Worm (Caenorhabditis elegans) whole organism, mixed stage, embryonic: ENCODE data around the gene clec-160.

Experiments used
- ces-1 ChIP-seq: fragments of 150-350 bp; optimal IDR thresholded peaks from 2 replicates; lab custom pipeline; 2014; ENCODE audit warnings: missing biosample characterization, missing genetic modification reagents, missing genetic modification characterization
- elt-1 ChIP-seq: sonication (generic microtip); optimal IDR thresholded peaks from 2 replicates; lab custom pipeline; 2017; ENCODE audit warnings: missing genetic modification characterization, mild to moderate bottlenecking, missing compliant biosample characterization, antibody characterized with exemption, moderate library complexity, borderline replicate concordance; ENCODE audit not compliant: insufficient read depth
- mls-2 ChIP-seq: sonication (generic microtip); optimal IDR thresholded peaks from 2 replicates; lab custom pipeline; 2016; ENCODE audit warnings: mild to moderate bottlenecking, missing genetic modification characterization, moderate library complexity, missing compliant biosample characterization
- unc-62 ChIP-seq: fragments of 150-350 bp; optimal IDR thresholded peaks from 2 replicates; lab custom pipeline; 2014; ENCODE audit warnings: missing biosample characterization, missing genetic modification reagents, missing genetic modification characterization

ce11 chrIII:8242809-8243208 lies 33.0 kb downstream of the clec-160 start, which contains the start of gene C02F5.12:
- TF ChIP-seq mls-2, result no peak
- no peak for TF ChIP-seq ces-1 (GFP tag; lab: Kevin White, UChicago)
- TF ChIP-seq elt-1 (tag; lab: Kevin White, UChicago), result no peak
- TF ChIP-seq unc-62 (GFP tag; lab: Kevin White, UChicago), result no peak
